Worm (Caenorhabditis elegans) whole organism, mixed stage, embryonic: Measurements from ENCODE around the gene Y48B6A.13.

ENCODE experiments used
- drap-1 ChIP-seq: fragments of 200-800 bp; sonication (Bioruptor generic); optimal IDR thresholded peaks from 3 replicates; lab custom pipeline; 2018; ENCODE audit warnings: mild to moderate bottlenecking, missing genetic modification characterization, missing compliant biosample characterization
- mab-5 ChIP-seq: fragments of 150-350 bp; optimal IDR thresholded peaks from 2 replicates; lab custom pipeline; 2014; ENCODE audit warnings: missing biosample characterization, missing genetic modification characterization
- mep-1 ChIP-seq: fragments of 150-350 bp; optimal IDR thresholded peaks from 2 replicates; lab custom pipeline; 2017; ENCODE audit warnings: missing biosample characterization, missing genetic modification reagents, missing genetic modification characterization, inconsistent platforms
- pha-4 ChIP-seq: fragments of 150-350 bp; optimal IDR thresholded peaks from 2 replicates; lab custom pipeline; 2018; ENCODE audit warnings: missing biosample characterization, missing genetic modification reagents, missing genetic modification characterization
- snpc-4 ChIP-seq: fragments of 150-350 bp; optimal IDR thresholded peaks from 2 replicates; lab custom pipeline; 2014; ENCODE audit warnings: missing biosample characterization, missing genetic modification characterization
- unc-62 ChIP-seq: fragments of 150-350 bp; optimal IDR thresholded peaks from 2 replicates; lab custom pipeline; 2014; ENCODE audit warnings: missing biosample characterization, missing genetic modification reagents, missing genetic modification characterization
- ztf-11 ChIP-seq: fragments of 150-350 bp; optimal IDR thresholded peaks from 2 replicates; lab custom pipeline; 2014; ENCODE audit warnings: missing biosample characterization, missing genetic modification characterization

- TF ChIP-seq ztf-11 (tag; lab: Kevin White, UChicago) (no peak), unc-62 (no peak), drap-1 (GFP tag; lab: Kevin White, UChicago) (no peak), mab-5 (tag; lab: Kevin White, UChicago) (no peak), mep-1 (no peak), pha-4 (no peak), snpc-4 (tag; lab: Kevin White, UChicago) (no peak)
These were observed 28.5 kb downstream of the Y48B6A.13 start, which contains the start of gene ace-4 for ce11 chrII:14197499-14198096.
